Fruit fly (Drosophila melanogaster): ENCODE data around the gene Gcn5.

DNA sequence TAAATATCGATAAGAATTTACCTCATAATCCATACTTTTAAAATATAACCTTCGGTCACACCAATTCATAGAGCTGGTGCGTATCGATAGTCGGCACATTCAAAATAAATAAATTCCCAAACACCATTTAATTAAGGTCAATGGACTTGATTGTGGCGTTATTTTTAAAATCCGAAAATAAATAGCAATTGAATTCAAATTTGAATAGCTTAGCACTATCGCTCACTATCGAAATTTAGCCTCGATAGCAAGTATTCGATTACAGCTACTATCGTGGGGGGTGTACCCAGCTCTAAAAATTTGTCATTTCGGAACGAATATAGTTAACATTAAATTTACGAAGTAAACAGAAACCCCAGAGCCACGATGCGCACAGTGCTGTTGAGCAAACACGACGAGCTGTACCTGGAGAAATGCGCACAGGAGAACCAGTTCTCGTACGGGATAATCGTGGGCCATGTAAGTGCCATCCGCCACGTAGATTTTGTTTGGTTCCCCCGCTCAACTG, 52.3 kb downstream of the Gcn5 start, which contains the start of gene CG10616:
- TF ChIP-seq fru (GFP tag; optimal IDR thresholded peaks at IDR 0.05) = no peak
- TF ChIP-seq pan (optimal IDR thresholded peaks at IDR 0.05) = no peak
- TF ChIP-seq br (GFP tag; optimal IDR thresholded peaks at IDR 0.05) = no peak
- no peak for TF ChIP-seq Sp1 (GFP tag; optimal IDR thresholded peaks at IDR 0.05)
- no peak for TF ChIP-seq GATAd (GFP tag; optimal IDR thresholded peaks at IDR 0.05)
- TF ChIP-seq woc (GFP tag; optimal IDR thresholded peaks at IDR 0.05) = no peak
- TF ChIP-seq Hr83 (GFP tag; optimal IDR thresholded peaks at IDR 0.05; ENCODE audit: poor library complexity, severe bottlenecking) = no peak
- TF ChIP-seq dl (GFP tag; optimal IDR thresholded peaks at IDR 0.05; ENCODE audit: insufficient read depth in 1 of 2, partially characterized antibody in 2 of 2) = no peak
- TF ChIP-seq sage (GFP tag; optimal IDR thresholded peaks at IDR 0.05) = no peak
- no peak for TF ChIP-seq Hnf4 (GFP tag; optimal IDR thresholded peaks at IDR 0.05)
- no peak for TF ChIP-seq lola (GFP tag; optimal IDR thresholded peaks at IDR 0.05)

Data from whole organism, wandering third instar larva.